Worm (Caenorhabditis elegans) whole organism, young adult: ENCODE results near the gene chtb-3.

Experiments used
- B0035.1 ChIP-seq: sonication (generic microtip); optimal IDR thresholded peaks from 2 replicates; lab custom pipeline; 2016; ENCODE audit warnings: missing genetic modification characterization, mild to moderate bottlenecking, missing compliant biosample characterization, missing genotype, missing genetic modification reagents
- C06A6.2 ChIP-seq: fragments of 200-800 bp; sonication (Bioruptor generic); conservative IDR thresholded peaks from 2 replicates; pipeline ENCODE4 v1.3.6; 2022; ENCODE audit warnings: missing genetic modification characterization, missing compliant biosample characterization
- F23B12.7 ChIP-seq: sonication (generic microtip); optimal IDR thresholded peaks from 2 replicates; lab custom pipeline; 2017; ENCODE audit warnings: missing genetic modification characterization, mild to moderate bottlenecking, missing compliant biosample characterization, antibody characterized with exemption, moderate library complexity; ENCODE audit not compliant: insufficient read depth
- T07F8.4 ChIP-seq: sonication (generic microtip); optimal IDR thresholded peaks from 2 replicates; lab custom pipeline; 2016; ENCODE audit warnings: mild to moderate bottlenecking, missing genetic modification characterization, moderate library complexity, missing compliant biosample characterization
- Y56A3A.18 ChIP-seq: fragments of 200-800 bp; sonication (Bioruptor generic); IDR thresholded peaks from 2 replicates; pipeline ENCODE4 v1.3.6; 2022; ENCODE audit warnings: missing genetic modification reagents, missing genetic modification characterization, missing compliant biosample characterization
- ZK185.1 ChIP-seq: sonication (generic microtip); optimal IDR thresholded peaks from 2 replicates; lab custom pipeline; 2016; ENCODE audit warnings: mild to moderate bottlenecking, missing genetic modification characterization, missing compliant biosample characterization; ENCODE audit not compliant: poor library complexity, severe bottlenecking
- atf-7 ChIP-seq: sonication (generic microtip); optimal IDR thresholded peaks from 2 replicates; lab custom pipeline; 2017; ENCODE audit warnings: mild to moderate bottlenecking, missing genetic modification characterization, missing compliant biosample characterization
- athp-1 ChIP-seq: sonication (generic microtip); optimal IDR thresholded peaks from 2 replicates; lab custom pipeline; 2017; ENCODE audit warnings: mild to moderate bottlenecking, missing genetic modification characterization, missing compliant biosample characterization
- attf-3 ChIP-seq: fragments of 200-800 bp; sonication (Bioruptor generic); conservative IDR thresholded peaks from 2 replicates; pipeline ENCODE4 v1.3.6; 2022; ENCODE audit warnings: missing genetic modification reagents, missing genetic modification characterization, missing compliant biosample characterization
- cebp-1 ChIP-seq, 2 experiments: fragments of 200-800 bp in 1 of 2; sonication (Bioruptor generic) in 1 of 2; sonication (generic microtip) in 1 of 2; IDR thresholded peaks in 1 of 2; optimal IDR thresholded peaks in 1 of 2; 2 replicates each; pipeline versions ENCODE4 v1.3.6 to Lab custom; 2017 to 2022; ENCODE audit warnings: missing compliant biosample characterization in 2 of 2, missing genetic modification characterization in 2 of 2, mild to moderate bottlenecking in 1 of 2, missing genetic modification reagents in 1 of 2, moderate library complexity in 1 of 2
- dox-1 ChIP-seq: fragments of 200-800 bp; sonication (Bioruptor generic); IDR thresholded peaks from 2 replicates; pipeline ENCODE4 v1.3.6; 2022; ENCODE audit warnings: missing genetic modification reagents, missing genetic modification characterization, missing compliant biosample characterization
- egrh-3 ChIP-seq: fragments of 200-800 bp; sonication (Bioruptor generic); IDR thresholded peaks from 2 replicates; pipeline ENCODE4 v1.3.6; 2022; ENCODE audit warnings: missing genetic modification reagents, missing genetic modification characterization, missing compliant biosample characterization
- ets-4 ChIP-seq: fragments of 200-800 bp; sonication (Bioruptor generic); optimal IDR thresholded peaks from 2 replicates; lab custom pipeline; 2018; ENCODE audit warnings: mild to moderate bottlenecking, missing genetic modification characterization, missing compliant biosample characterization
- fkh-3 ChIP-seq: sonication (generic microtip); optimal IDR thresholded peaks from 2 replicates; lab custom pipeline; 2016; ENCODE audit warnings: mild to moderate bottlenecking, missing genetic modification characterization, missing compliant biosample characterization
- gei-17 ChIP-seq: fragments of 200-800 bp; sonication (Bioruptor generic); optimal IDR thresholded peaks from 2 replicates; lab custom pipeline; 2018; ENCODE audit warnings: mild to moderate bottlenecking, missing genetic modification characterization, missing compliant biosample characterization
- hlh-26 ChIP-seq: fragments of 200-800 bp; sonication (Bioruptor generic); conservative IDR thresholded peaks from 2 replicates; pipeline ENCODE4 v1.3.6; 2022; ENCODE audit warnings: missing genetic modification reagents, missing genetic modification characterization, missing compliant biosample characterization
- hmg-1.2 ChIP-seq: fragments of 200-800 bp; sonication (Bioruptor generic); IDR thresholded peaks from 2 replicates; pipeline ENCODE4 v1.3.6; 2022; ENCODE audit warnings: missing genetic modification reagents, missing genetic modification characterization, missing compliant biosample characterization
- let-526 ChIP-seq: fragments of 200-800 bp; sonication (Bioruptor generic); IDR thresholded peaks from 2 replicates; pipeline ENCODE4 v1.3.6; 2022; ENCODE audit warnings: missing genetic modification reagents, missing genetic modification characterization, missing compliant biosample characterization
- let-607 ChIP-seq, 2 experiments: fragments of 200-800 bp in 1 of 2; sonication (Bioruptor generic) in 1 of 2; sonication (generic microtip) in 1 of 2; optimal IDR thresholded peaks; 2 replicates each; lab custom pipeline; 2016 to 2018; ENCODE audit warnings: mild to moderate bottlenecking in 2 of 2, missing compliant biosample characterization in 2 of 2, missing genetic modification characterization in 2 of 2, moderate library complexity in 2 of 2, missing genotype in 1 of 2
- lin-26 ChIP-seq: fragments of 200-800 bp; sonication (Bioruptor generic); IDR thresholded peaks from 2 replicates; pipeline ENCODE4 v1.3.6; 2022; ENCODE audit warnings: missing genetic modification reagents, missing genetic modification characterization, missing compliant biosample characterization
- lin-54 ChIP-seq: fragments of 200-800 bp; sonication (Bioruptor generic); optimal IDR thresholded peaks from 2 replicates; lab custom pipeline; 2018; ENCODE audit warnings: mild to moderate bottlenecking, missing genetic modification characterization, missing compliant biosample characterization
- madf-10 ChIP-seq: sonication (generic microtip); optimal IDR thresholded peaks from 2 replicates; lab custom pipeline; 2016; ENCODE audit warnings: mild to moderate bottlenecking, missing genetic modification characterization, missing compliant biosample characterization
- mxl-1 ChIP-seq: sonication (generic microtip); optimal IDR thresholded peaks from 2 replicates; lab custom pipeline; 2016; ENCODE audit warnings: missing genetic modification characterization, missing compliant biosample characterization
- nfyb-1 ChIP-seq: fragments of 200-800 bp; sonication (Bioruptor generic); IDR thresholded peaks from 2 replicates; pipeline ENCODE4 v1.3.6; 2022; ENCODE audit warnings: missing genetic modification reagents, missing genetic modification characterization, missing compliant biosample characterization
- nhr-27 ChIP-seq: fragments of 200-800 bp; sonication (Bioruptor generic); optimal IDR thresholded peaks from 2 replicates; lab custom pipeline; 2018; ENCODE audit warnings: mild to moderate bottlenecking, missing genetic modification characterization, moderate library complexity, missing compliant biosample characterization
- nhr-80 ChIP-seq: sonication (generic microtip); optimal IDR thresholded peaks from 2 replicates; lab custom pipeline; 2016; ENCODE audit warnings: missing genetic modification characterization, missing compliant biosample characterization
- repo-1 ChIP-seq: sonication (generic microtip); optimal IDR thresholded peaks from 2 replicates; lab custom pipeline; 2017; ENCODE audit warnings: mild to moderate bottlenecking, missing genetic modification characterization, missing compliant biosample characterization
- snpc-4 ChIP-seq, 5 experiments: fragments of 150-350 bp in 1 of 5; sonication (generic microtip) in 4 of 5; optimal IDR thresholded peaks; 2 replicates each; lab custom pipeline; 2014 to 2018; ENCODE audit warnings: missing genetic modification characterization in 5 of 5, missing biosample characterization in 3 of 5, antibody characterized with exemption in 2 of 5, mild to moderate bottlenecking in 2 of 5, missing compliant biosample characterization in 2 of 5, missing genotype in 2 of 5, moderate library complexity in 2 of 5, missing genetic modification reagents in 1 of 5
- tlf-1 ChIP-seq: fragments of 200-800 bp; sonication (Bioruptor generic); optimal IDR thresholded peaks from 2 replicates; lab custom pipeline; 2018; ENCODE audit warnings: mild to moderate bottlenecking, missing genetic modification characterization, missing compliant biosample characterization
- unc-62 ChIP-seq: fragments of 150-350 bp; optimal IDR thresholded peaks from 2 replicates; lab custom pipeline; 2014; ENCODE audit warnings: missing biosample characterization, missing genetic modification reagents, missing genetic modification characterization
- zfh-2 ChIP-seq: fragments of 200-800 bp; sonication (Bioruptor generic); conservative IDR thresholded peaks from 2 replicates; pipeline ENCODE4 v1.3.6; 2022; ENCODE audit warnings: missing genetic modification reagents, missing genetic modification characterization, missing compliant biosample characterization

chtb-3 gene

DNA sequence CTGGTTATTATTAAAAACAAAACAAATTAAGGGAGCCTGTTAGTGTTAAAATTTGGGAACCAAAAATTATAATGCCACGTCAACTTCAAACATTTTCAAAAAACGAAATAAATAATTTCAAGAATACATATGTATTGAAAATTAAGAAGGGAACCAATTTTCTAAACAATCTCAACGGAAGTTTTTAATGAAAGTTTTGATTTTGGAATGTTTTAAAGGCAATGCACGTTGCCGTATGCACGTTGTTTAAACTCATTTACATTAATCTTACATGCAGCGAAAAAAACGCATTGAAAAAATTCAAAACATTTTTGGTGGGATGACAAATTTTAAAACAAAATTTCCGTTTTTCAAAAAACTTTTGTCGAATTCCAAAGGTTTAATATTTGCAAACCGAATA lies 45.7 kb downstream of the chtb-3 start:
- TF ChIP-seq repo-1 (tag; lab: Kevin White, UChicago), result peak; percentile 21
- TF ChIP-seq nfyb-1 (GFP tag; lab: Robert Waterston, UW), result 0 out of 2 replicates have a peak, but pooled peaks have one; percentile 12
- TF ChIP-seq hlh-26 (GFP tag; lab: Robert Waterston, UW), result no peak

ce11 chrX:6271718-6272117 lies 47.7 kb downstream of the chtb-3 start, which contains the start of gene lro-1:
lro-1 (plus strand) TSS chrX:6272089.
- no peak for TF ChIP-seq nhr-27
- no peak for TF ChIP-seq B0035.1
- no peak for TF ChIP-seq T07F8.4
- peak; percentile 33 for TF ChIP-seq tlf-1 (GFP tag; lab: Kevin White, UChicago)
- TF ChIP-seq atf-7 (tag; lab: Kevin White, UChicago), result peak; percentile 68
- no peak for TF ChIP-seq cebp-1 (GFP tag; IDR thresholded peaks at IDR 0.05; lab: Robert Waterston, UW)
- TF ChIP-seq cebp-1 (tag; optimal IDR thresholded peaks at IDR 0.05; lab: Kevin White, UChicago), result peak; percentile 75
- TF ChIP-seq madf-10 (tag; lab: Kevin White, UChicago), result no peak
- no peak for TF ChIP-seq Y56A3A.18 (GFP tag; lab: Robert Waterston, UW)
- no peak for TF ChIP-seq athp-1 (tag; lab: Kevin White, UChicago)
- TF ChIP-seq C06A6.2 (GFP tag; lab: Robert Waterston, UW), result no peak
- TF ChIP-seq ZK185.1 (tag; lab: Kevin White, UChicago), result peak; percentile 21
- TF ChIP-seq lin-26 (GFP tag; lab: Robert Waterston, UW), result no peak
- TF ChIP-seq let-526 (GFP tag; lab: Robert Waterston, UW), result peak; percentile 37; the same call in 1 of the 2 replicates
- TF ChIP-seq attf-3, result no peak
- peak; percentile 9 to 53 for TF ChIP-seq let-607 (tag; optimal IDR thresholded peaks at IDR 0.05; lab: Kevin White, UChicago)
- TF ChIP-seq fkh-3 (tag; lab: Kevin White, UChicago), result no peak
- TF ChIP-seq lin-54 (GFP tag; lab: Kevin White, UChicago), result no peak
- TF ChIP-seq snpc-4 (GFP tag; optimal IDR thresholded peaks at IDR 0.05; lab: Kevin White, UChicago), result no peak
- TF ChIP-seq snpc-4 (tag; optimal IDR thresholded peaks at IDR 0.05; lab: Kevin White, UChicago), result peak in 1 of 4 experiments; percentile 8
- TF ChIP-seq nhr-80 (tag; lab: Kevin White, UChicago), result peak; percentile 94
- peak; percentile 70 for TF ChIP-seq ets-4 (GFP tag; lab: Kevin White, UChicago)
- TF ChIP-seq egrh-3 (GFP tag; lab: Robert Waterston, UW), result no peak
- no peak for TF ChIP-seq hmg-1.2
- TF ChIP-seq mxl-1 (tag; lab: Kevin White, UChicago), result no peak
- TF ChIP-seq unc-62, result peak; percentile 57
- peak; percentile 2 for TF ChIP-seq gei-17 (GFP tag; lab: Kevin White, UChicago)

DNA sequence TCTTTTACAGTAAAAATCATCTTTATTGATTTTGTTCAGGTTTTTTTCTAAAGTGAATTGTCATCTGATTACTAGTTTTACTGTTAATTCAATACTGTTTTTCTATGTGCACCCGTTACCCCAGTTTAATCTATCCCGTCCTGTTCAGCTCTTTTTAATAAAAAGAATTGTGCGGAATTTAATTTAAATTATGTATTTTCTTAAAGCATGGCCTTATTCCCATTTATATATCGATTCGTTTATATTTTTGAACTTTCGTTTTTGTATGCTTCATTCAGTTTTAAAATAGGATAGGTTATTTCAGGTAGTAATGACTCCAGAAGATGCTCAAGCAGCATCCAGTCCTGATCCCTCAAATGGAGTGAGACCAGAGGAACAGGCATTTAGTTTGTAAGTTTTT lies 52.7 kb downstream of the chtb-3 start, which contains the start of gene W05H9.2:
Gene W05H9.2, plus strand, starts transcription at position 301 of the 400 bp plus-strand sequence.
- TF ChIP-seq F23B12.7 (no peak), hlh-26 (GFP tag; lab: Robert Waterston, UW) (no peak), zfh-2 (GFP tag; lab: Robert Waterston, UW) (no peak), dox-1 (no peak)
